Fruit fly (Drosophila melanogaster) whole organism, embryonic: ENCODE results near the gene CG43658.

Experiments used
- Antp ChIP-seq: fragments of 200-800 bp; sonication (Bioruptor generic); optimal IDR thresholded peaks from 3 replicates; lab custom pipeline; 2016; ENCODE audit warnings: missing biosample characterization, missing genetic modification characterization
- CG11504 ChIP-seq: fragments of 200-800 bp; sonication (Bioruptor generic); optimal IDR thresholded peaks from 3 replicates; lab custom pipeline; 2019; ENCODE audit warnings: missing biosample characterization, mild to moderate bottlenecking, missing genetic modification characterization, moderate library complexity
- CG12071 ChIP-seq: fragments of 200-800 bp; sonication (Bioruptor generic); optimal IDR thresholded peaks from 3 replicates; lab custom pipeline; 2018; ENCODE audit warnings: missing biosample characterization, mild to moderate bottlenecking, missing genetic modification characterization
- CG14050 ChIP-seq: fragments of 200-800 bp; sonication (Bioruptor generic); IDR thresholded peaks from 3 replicates; pipeline ENCODE4 v1.3.6; 2022; ENCODE audit warnings: missing biosample characterization, missing genetic modification characterization
- CG14710 ChIP-seq: fragments of 200-800 bp; sonication (Bioruptor generic); optimal IDR thresholded peaks from 3 replicates; lab custom pipeline; 2019; ENCODE audit warnings: missing biosample characterization, mild to moderate bottlenecking, missing genetic modification characterization, moderate library complexity
- CG15696 ChIP-seq: fragments of 200-800 bp; sonication (Bioruptor generic); optimal IDR thresholded peaks from 2 replicates; lab custom pipeline; 2019; ENCODE audit warnings: missing biosample characterization, mild to moderate bottlenecking, missing genetic modification characterization, moderate library complexity
- CG1602 ChIP-seq: fragments of 200-800 bp; sonication (Bioruptor generic); optimal IDR thresholded peaks from 3 replicates; lab custom pipeline; 2016; ENCODE audit warnings: missing biosample characterization, missing genetic modification characterization
- CG1603 ChIP-seq: fragments of 200-800 bp; sonication (Bioruptor generic); optimal IDR thresholded peaks from 2 replicates; lab custom pipeline; 2019; ENCODE audit warnings: missing biosample characterization, mild to moderate bottlenecking, missing genetic modification characterization, moderate library complexity
- CG17829 ChIP-seq: fragments of 200-800 bp; optimal IDR thresholded peaks from 2 replicates; lab custom pipeline; 2019; ENCODE audit warnings: missing biosample characterization, mild to moderate bottlenecking, missing genetic modification characterization, moderate library complexity
- CG2116 ChIP-seq: fragments of 200-800 bp; sonication (Bioruptor generic); optimal IDR thresholded peaks from 3 replicates; lab custom pipeline; 2018; ENCODE audit warnings: missing biosample characterization, mild to moderate bottlenecking, missing genetic modification characterization
- CG2120 ChIP-seq: fragments of 200-800 bp; sonication (Bioruptor generic); optimal IDR thresholded peaks from 3 replicates; lab custom pipeline; 2016; ENCODE audit warnings: missing biosample characterization, missing genetic modification characterization
- CG31441 ChIP-seq: fragments of 200-800 bp; sonication (Bioruptor generic); IDR thresholded peaks from 2 replicates; pipeline ENCODE4 v1.3.6; 2022; ENCODE audit warnings: missing biosample characterization, missing genetic modification characterization
- CG3281 ChIP-seq: fragments of 200-800 bp; sonication (Bioruptor generic); optimal IDR thresholded peaks from 3 replicates; lab custom pipeline; 2017; ENCODE audit warnings: missing biosample characterization, mild to moderate bottlenecking, missing genetic modification characterization
- CG4328 ChIP-seq: fragments of 200-800 bp; sonication (Bioruptor generic); optimal IDR thresholded peaks from 3 replicates; lab custom pipeline; 2017; ENCODE audit warnings: missing biosample characterization, missing genetic modification reagents, missing genetic modification characterization
- CG4424 ChIP-seq: fragments of 200-800 bp; sonication (Bioruptor generic); optimal IDR thresholded peaks from 3 replicates; lab custom pipeline; 2016; ENCODE audit warnings: missing biosample characterization, missing genetic modification characterization
- CG4820 ChIP-seq: fragments of 200-800 bp; sonication (Bioruptor generic); optimal IDR thresholded peaks from 3 replicates; lab custom pipeline; 2016; ENCODE audit warnings: missing biosample characterization, missing genetic modification characterization
- CG6765 ChIP-seq: fragments of 200-800 bp; sonication (Bioruptor generic); optimal IDR thresholded peaks from 3 replicates; lab custom pipeline; 2017; ENCODE audit warnings: missing biosample characterization, mild to moderate bottlenecking, missing genetic modification characterization
- CG6791 ChIP-seq: fragments of 200-800 bp; sonication (Bioruptor generic); IDR thresholded peaks from 3 replicates; pipeline ENCODE4 v1.3.6; 2022; ENCODE audit warnings: missing biosample characterization, missing genetic modification characterization; ENCODE audit not compliant: partially characterized antibody
- CG7556 ChIP-seq: fragments of 200-800 bp; sonication (Bioruptor generic); optimal IDR thresholded peaks from 2 replicates; lab custom pipeline; 2017; ENCODE audit warnings: missing biosample characterization, mild to moderate bottlenecking, missing genetic modification characterization
- CG8765 ChIP-seq: fragments of 200-800 bp; sonication (Bioruptor generic); IDR thresholded peaks from 2 replicates; pipeline ENCODE4 v1.3.6; 2022; ENCODE audit warnings: missing biosample characterization, missing genetic modification characterization
- CG8944 ChIP-seq: fragments of 200-800 bp; sonication (Bioruptor generic); optimal IDR thresholded peaks from 3 replicates; lab custom pipeline; 2016; ENCODE audit warnings: missing biosample characterization, missing genetic modification characterization
- Dek ChIP-seq: fragments of 200-800 bp; sonication (Bioruptor generic); optimal IDR thresholded peaks from 3 replicates; lab custom pipeline; 2019; ENCODE audit warnings: missing biosample characterization, mild to moderate bottlenecking, missing genetic modification characterization, moderate library complexity
- Dref ChIP-seq: fragments of 200-800 bp; sonication (Bioruptor generic); IDR thresholded peaks from 2 replicates; pipeline ENCODE4 v1.3.6; 2022; ENCODE audit warnings: missing biosample characterization, missing genetic modification characterization
- Fer2 ChIP-seq: fragments of 200-800 bp; sonication (Bioruptor generic); optimal IDR thresholded peaks from 2 replicates; lab custom pipeline; 2018; ENCODE audit warnings: missing biosample characterization, mild to moderate bottlenecking, missing genetic modification characterization, moderate library complexity
- GATAe ChIP-seq: fragments of 200-800 bp; sonication (Bioruptor generic); conservative IDR thresholded peaks from 2 replicates; pipeline ENCODE4 v1.3.6; 2022; ENCODE audit warnings: missing biosample characterization, missing genetic modification characterization
- HLH54F ChIP-seq: fragments of 200-800 bp; sonication (Bioruptor generic); optimal IDR thresholded peaks from 3 replicates; lab custom pipeline; 2016; ENCODE audit warnings: missing biosample characterization, missing genetic modification characterization
- Hr3 ChIP-seq: fragments of 200-800 bp; sonication (Bioruptor generic); optimal IDR thresholded peaks from 3 replicates; lab custom pipeline; 2016; ENCODE audit warnings: missing biosample characterization, missing genetic modification characterization
- Lpt ChIP-seq: fragments of >200 bp; optimal IDR thresholded peaks from 2 replicates; lab custom pipeline; 2018; ENCODE audit warnings: missing biosample characterization, missing genetic modification characterization
- Med ChIP-seq: fragments of 200-800 bp; sonication (Bioruptor generic); peaks from one replicate; lab custom pipeline; 2016; ENCODE audit warnings: missing biosample characterization, missing genetic modification characterization, mild to moderate bottlenecking, inconsistent platforms, moderate library complexity
- NC2α ChIP-seq: fragments of 200-800 bp; sonication (Bioruptor generic); optimal IDR thresholded peaks from 2 replicates; lab custom pipeline; 2016; ENCODE audit warnings: missing biosample characterization, missing genetic modification characterization
- NFAT ChIP-seq: fragments of 200-800 bp; sonication (Bioruptor generic); IDR thresholded peaks from 2 replicates; pipeline ENCODE4 v1.3.6; 2022; ENCODE audit warnings: missing biosample characterization, missing genetic modification characterization
- Tbp ChIP-seq: fragments of >200 bp; optimal IDR thresholded peaks from 2 replicates; lab custom pipeline; 2018; ENCODE audit warnings: missing biosample characterization, missing genetic modification characterization
- ase ChIP-seq: fragments of 200-800 bp; sonication (Bioruptor generic); IDR thresholded peaks from 3 replicates; pipeline ENCODE4 v1.3.6; 2022; ENCODE audit warnings: missing biosample characterization, missing genetic modification characterization
- chm ChIP-seq: fragments of 200-800 bp; sonication (Bioruptor generic); IDR thresholded peaks from 2 replicates; pipeline ENCODE4 v1.3.6; 2022; ENCODE audit warnings: missing biosample characterization, missing genetic modification characterization
- ci ChIP-seq: fragments of 200-800 bp; sonication (Bioruptor generic); IDR thresholded peaks from 3 replicates; pipeline ENCODE4 v1.3.6; 2022; ENCODE audit warnings: missing biosample characterization, missing genetic modification characterization
- cwo ChIP-seq: fragments of 200-800 bp; sonication (Bioruptor generic); optimal IDR thresholded peaks from 3 replicates; lab custom pipeline; 2017; ENCODE audit warnings: missing biosample characterization, missing genetic modification characterization, mild to moderate bottlenecking, moderate library complexity, missing genetic modification reagents
- dmrt99B ChIP-seq: fragments of 200-800 bp; sonication (Bioruptor generic); optimal IDR thresholded peaks from 2 replicates; lab custom pipeline; 2018; ENCODE audit warnings: missing biosample characterization, mild to moderate bottlenecking, missing genetic modification characterization, moderate library complexity
- fd3F ChIP-seq: fragments of 200-800 bp; sonication (Bioruptor generic); optimal IDR thresholded peaks from 2 replicates; lab custom pipeline; 2018; ENCODE audit warnings: missing biosample characterization, mild to moderate bottlenecking, missing genetic modification characterization, moderate library complexity
- gcm2 ChIP-seq: fragments of 200-800 bp; sonication (Bioruptor generic); optimal IDR thresholded peaks from 2 replicates; lab custom pipeline; 2016; ENCODE audit warnings: missing biosample characterization, missing genetic modification characterization
- gfzf ChIP-seq: fragments of 200-800 bp; sonication (Bioruptor generic); optimal IDR thresholded peaks from 2 replicates; lab custom pipeline; 2016; ENCODE audit warnings: missing biosample characterization, mild to moderate bottlenecking, missing genetic modification characterization, moderate library complexity
- gsb ChIP-seq: fragments of 200-800 bp; sonication (Bioruptor generic); IDR thresholded peaks from 2 replicates; pipeline ENCODE4 v1.3.6; 2022; ENCODE audit warnings: missing biosample characterization, missing genetic modification characterization
- gsb-n ChIP-seq: fragments of 200-800 bp; sonication (Bioruptor generic); optimal IDR thresholded peaks from 3 replicates; lab custom pipeline; 2018; ENCODE audit warnings: missing biosample characterization, mild to moderate bottlenecking, missing genetic modification characterization
- kni ChIP-seq: fragments of 200-800 bp; sonication (Bioruptor generic); optimal IDR thresholded peaks from 3 replicates; lab custom pipeline; 2017; ENCODE audit warnings: mild to moderate bottlenecking, missing biosample characterization, missing genetic modification reagents, missing genetic modification characterization
- nerfin-2 ChIP-seq: fragments of 200-800 bp; sonication (Bioruptor generic); IDR thresholded peaks from 2 replicates; pipeline ENCODE4 v1.3.6; 2022; ENCODE audit warnings: missing biosample characterization, missing genetic modification characterization; ENCODE audit not compliant: partially characterized antibody
- pan ChIP-seq, 4 experiments: fragments of >200 bp in 3 of 4; fragments of 200-800 bp in 1 of 4; sonication (Bioruptor generic) in 1 of 4; optimal IDR thresholded peaks in 3 of 4; IDR thresholded peaks in 1 of 4; 2 replicates each; pipeline versions ENCODE4 v1.3.6 to Lab custom; 2017 to 2022; ENCODE audit warnings: missing biosample characterization in 2 of 4, missing genetic modification characterization in 2 of 4, mixed read lengths in 1 of 4
- pho ChIP-seq: fragments of 200-800 bp; sonication (Bioruptor generic); optimal IDR thresholded peaks from 2 replicates; lab custom pipeline; 2016; ENCODE audit warnings: missing biosample characterization, missing genetic modification characterization
- shn ChIP-seq: fragments of 200-800 bp; sonication (Bioruptor generic); optimal IDR thresholded peaks from 3 replicates; lab custom pipeline; 2016; ENCODE audit warnings: missing biosample characterization, missing genetic modification characterization
- sna ChIP-seq: fragments of 200-800 bp; sonication (Bioruptor generic); IDR thresholded peaks from 2 replicates; pipeline ENCODE4 v1.3.6; 2022; ENCODE audit warnings: missing biosample characterization, missing genetic modification characterization; ENCODE audit not compliant: partially characterized antibody
- tgo ChIP-seq: fragments of 200-800 bp; sonication (Bioruptor generic); IDR thresholded peaks from 3 replicates; pipeline ENCODE4 v1.3.6; 2022; ENCODE audit warnings: missing biosample characterization, missing genetic modification characterization
- tna ChIP-seq: fragments of 200-800 bp; sonication (Bioruptor generic); IDR thresholded peaks from 2 replicates; pipeline ENCODE4 v1.3.6; 2022; ENCODE audit warnings: missing biosample characterization, missing genetic modification characterization; ENCODE audit not compliant: partially characterized antibody
- toy ChIP-seq: fragments of 200-800 bp; sonication (Bioruptor generic); IDR thresholded peaks from 2 replicates; pipeline ENCODE4 v1.3.6; 2022; ENCODE audit warnings: missing biosample characterization, missing genetic modification characterization

Gene CG43658

DNA sequence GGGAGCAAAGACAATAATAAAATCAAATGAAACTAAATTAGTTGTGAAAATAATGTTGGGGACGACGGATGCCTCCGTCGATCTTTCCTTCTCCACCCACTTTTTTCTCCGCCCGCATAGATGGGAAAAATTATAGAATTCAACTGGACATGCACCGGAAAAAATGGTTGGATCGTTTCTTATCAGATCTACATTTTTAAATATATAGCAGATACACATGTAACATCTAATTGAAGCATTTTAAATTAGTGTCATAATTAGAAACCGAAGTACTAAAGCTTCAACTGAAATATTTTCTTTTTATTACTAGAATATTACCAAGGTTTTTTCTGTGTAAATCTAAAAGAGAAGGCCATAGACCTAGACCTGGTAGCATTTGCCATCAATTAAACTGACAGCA, 59.5 kb downstream of the CG43658 start (continued):
- TF ChIP-seq CG3281 (no peak), CG8944 (GFP tag; lab: Kevin White, UChicago) (no peak), ase (GFP tag; lab: Robert Waterston, UW) (0 out of 3 replicates have a peak, but pooled peaks have one; percentile 22), Dek (no peak), CG2116 (no peak), CG11504 (tag; lab: Kevin White, UChicago) (peak; percentile 67), gsb-n (tag; lab: Kevin White, UChicago) (no peak), cwo (GFP tag; lab: Kevin White, UChicago) (no peak), Tbp (no peak), CG4820 (GFP tag; lab: Kevin White, UChicago) (peak; percentile 14), pan (optimal IDR thresholded peaks at IDR 0.05; lab: Kevin White, UChicago) (no peak), pan (GFP tag; optimal IDR thresholded peaks at IDR 0.05 in 1 of 2, IDR thresholded peaks at IDR 0.05 in 1 of 2) (peak in 1 of 2 experiments; percentile 45), CG17829 (tag; lab: Kevin White, UChicago) (peak; percentile 48), CG2120 (GFP tag; lab: Kevin White, UChicago) (no peak), NC2α (GFP tag; lab: Kevin White, UChicago) (no peak), NFAT (no peak), ci (GFP tag; lab: Robert Waterston, UW) (0 out of 3 replicates have a peak, but pooled peaks have one; percentile 42), tgo (GFP tag; lab: Robert Waterston, UW) (peak; percentile 41; the same call in 2 of the 3 replicates), gcm2 (GFP tag; lab: Kevin White, UChicago) (no peak), gsb (no peak), CG4328 (GFP tag; lab: Kevin White, UChicago) (no peak), HLH54F (GFP tag; lab: Kevin White, UChicago) (no peak), CG12071 (GFP tag; lab: Kevin White, UChicago) (no peak), CG4424 (GFP tag; lab: Kevin White, UChicago) (peak; percentile 20), GATAe (no peak), fd3F (no peak), toy (GFP tag; lab: Robert Waterston, UW) (no peak), nerfin-2 (GFP tag; lab: Robert Waterston, UW) (no peak), CG31441 (GFP tag; lab: Robert Waterston, UW) (peak; percentile 60), Hr3 (GFP tag; lab: Kevin White, UChicago) (peak; percentile 24), CG6791 (GFP tag; lab: Robert Waterston, UW) (no peak), kni (GFP tag; lab: Kevin White, UChicago) (no peak), CG14710 (tag; lab: Kevin White, UChicago) (peak; percentile 43), CG8765 (GFP tag; lab: Robert Waterston, UW) (no peak), dmrt99B (tag; lab: Kevin White, UChicago) (peak; percentile 56), chm (no peak), CG6765 (GFP tag; lab: Kevin White, UChicago) (no peak), Lpt (GFP tag; lab: Kevin White, UChicago) (no peak), CG14050 (no peak), shn (GFP tag; lab: Kevin White, UChicago) (no peak), CG1603 (tag; lab: Kevin White, UChicago) (peak; percentile 6), tna (GFP tag; lab: Robert Waterston, UW) (no peak), Med (GFP tag; lab: Kevin White, UChicago) (peak; percentile 67), Fer2 (tag; lab: Kevin White, UChicago) (no peak), CG1602 (GFP tag; lab: Kevin White, UChicago) (no peak), pho (GFP tag; lab: Kevin White, UChicago) (no peak), CG15696 (no peak), CG7556 (GFP tag; lab: Kevin White, UChicago) (no peak), gfzf (GFP tag; lab: Kevin White, UChicago) (no peak), sna (no peak), Dref (GFP tag; lab: Robert Waterston, UW) (no peak), Antp (GFP tag; lab: Kevin White, UChicago) (no peak)
